Worm (Caenorhabditis elegans): ENCODE measurements around the gene ell-1.

ell-1 gene

DNA sequence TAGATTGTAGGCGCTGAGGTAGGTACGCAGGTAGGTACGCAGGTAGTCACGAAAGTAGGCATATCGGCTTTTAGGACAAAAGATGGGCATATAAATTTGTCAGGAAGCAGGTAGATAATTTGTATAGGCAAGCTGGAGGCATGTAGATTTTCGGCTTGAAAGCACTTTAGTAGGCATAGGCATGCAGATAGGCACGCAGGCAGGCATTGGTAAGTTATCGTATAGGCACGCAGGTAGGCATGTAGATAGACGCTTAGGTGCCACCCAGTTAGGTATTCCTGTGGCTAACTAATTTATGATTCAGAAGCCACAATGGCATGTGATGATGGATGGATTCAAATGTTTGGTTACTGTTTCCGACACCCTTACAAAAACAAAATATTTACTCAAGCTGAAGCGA lies 28.8 kb downstream of the ell-1 start:
- TF ChIP-seq unc-62 (GFP tag; optimal IDR thresholded peaks at IDR 0.05), result no peak

DNA sequence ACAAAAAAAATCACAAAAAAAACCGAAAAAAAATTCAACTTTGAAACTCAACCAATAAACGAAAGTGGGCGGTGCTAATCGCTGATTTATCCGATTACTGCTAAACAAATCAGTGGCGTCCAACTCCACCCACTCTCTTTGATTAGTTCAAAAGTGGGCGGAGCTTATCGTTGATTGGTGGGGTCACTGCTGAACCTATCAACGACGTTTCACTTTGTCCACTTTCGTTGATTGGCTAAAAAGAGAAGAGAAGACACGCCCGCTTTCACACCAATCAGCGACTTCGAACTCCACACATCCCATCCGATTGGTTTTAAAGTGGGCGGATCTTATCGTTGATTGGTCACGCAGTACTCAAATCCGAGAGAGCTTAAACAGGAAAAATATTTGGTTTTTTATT lies 29.7 kb downstream of the ell-1 start:
- no peak for TF ChIP-seq unc-62 (GFP tag; optimal IDR thresholded peaks at IDR 0.05)

DNA sequence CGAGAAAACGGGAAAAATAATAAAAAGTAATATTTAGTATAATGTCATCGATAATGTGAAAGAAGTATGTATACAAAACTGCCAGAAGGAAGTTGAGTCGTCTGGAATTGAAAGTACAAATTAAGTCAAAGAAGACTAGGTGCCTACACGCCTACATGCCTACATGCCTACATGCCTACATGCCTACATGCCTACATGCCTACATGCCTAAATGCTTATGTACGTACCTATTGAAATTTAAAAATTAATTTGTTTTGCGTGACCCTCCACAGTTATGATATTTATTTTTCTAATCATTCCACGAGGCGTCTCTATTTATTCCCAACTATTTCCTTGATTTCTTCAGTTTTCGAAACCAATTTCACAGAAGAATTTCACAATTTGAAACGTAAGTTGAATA lies 35.7 kb downstream of the ell-1 start, which contains the start of the genes str-185 and R08C7.5:
Gene str-185 (minus strand): TSS at position 101 of the 400 bp plus-strand sequence.
Gene R08C7.5 (plus strand): TSS at position 329 of the 400 bp plus-strand sequence.
- TF ChIP-seq unc-62 (GFP tag; optimal IDR thresholded peaks at IDR 0.05), result no peak

DNA sequence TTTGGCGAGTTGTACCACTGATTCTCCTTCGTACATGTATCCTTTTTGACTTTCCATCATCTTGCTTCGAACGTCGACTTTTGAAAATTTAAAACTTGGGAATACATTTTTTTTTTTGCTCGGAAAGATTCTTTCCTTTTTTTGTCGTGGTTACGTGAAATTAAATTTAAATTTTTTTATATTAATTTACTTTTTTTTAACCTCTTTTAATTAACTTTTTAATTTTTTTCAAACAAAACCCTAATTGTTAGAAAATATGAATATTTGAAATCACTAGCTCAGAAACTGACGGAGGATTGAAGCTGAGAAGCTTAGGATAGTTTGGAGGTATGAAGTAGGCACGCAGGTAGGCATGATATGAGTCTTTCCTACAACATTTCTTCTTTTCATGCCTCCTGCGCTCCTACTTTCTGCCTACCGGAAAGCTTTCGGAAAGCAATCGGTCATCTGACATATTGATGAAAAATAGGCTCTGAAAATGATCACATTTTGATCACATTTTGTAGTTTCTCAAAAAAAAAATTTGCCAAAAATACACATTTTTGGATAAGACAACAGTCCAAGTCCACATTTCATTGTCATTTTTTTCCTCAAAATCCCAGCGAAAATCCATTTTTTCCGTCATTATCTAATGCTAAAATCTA lies 40.4 kb downstream of the ell-1 start, which contains the start of the genes R08C7.8 and R08C7.4:
Gene R08C7.8 (minus strand): TSS at position 101 of the 644 bp plus-strand sequence.
Gene R08C7.4 (plus strand): TSS at position 594 of the 644 bp plus-strand sequence.
- TF ChIP-seq unc-62 (GFP tag; optimal IDR thresholded peaks at IDR 0.05), result no peak

DNA sequence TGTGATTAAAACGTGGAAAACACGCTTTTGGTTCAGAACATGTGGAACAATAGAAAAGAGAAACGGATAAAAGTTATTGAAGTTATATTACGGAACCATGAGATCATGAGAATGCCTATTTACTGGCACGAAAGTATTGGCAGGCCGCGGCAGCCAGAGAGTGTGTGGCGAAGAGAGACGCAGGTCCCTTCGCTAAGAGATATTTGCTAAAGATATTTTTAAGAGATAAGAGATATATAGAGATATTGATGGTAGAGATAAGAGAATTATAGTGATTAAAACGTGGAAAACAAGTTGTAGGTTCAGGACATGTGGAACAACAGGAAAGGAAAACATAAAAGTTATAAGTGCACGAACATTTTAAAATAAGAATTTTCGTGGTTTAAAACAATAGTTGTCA lies 43.6 kb downstream of the ell-1 start:
- TF ChIP-seq unc-62 (GFP tag; optimal IDR thresholded peaks at IDR 0.05), result no peak

DNA sequence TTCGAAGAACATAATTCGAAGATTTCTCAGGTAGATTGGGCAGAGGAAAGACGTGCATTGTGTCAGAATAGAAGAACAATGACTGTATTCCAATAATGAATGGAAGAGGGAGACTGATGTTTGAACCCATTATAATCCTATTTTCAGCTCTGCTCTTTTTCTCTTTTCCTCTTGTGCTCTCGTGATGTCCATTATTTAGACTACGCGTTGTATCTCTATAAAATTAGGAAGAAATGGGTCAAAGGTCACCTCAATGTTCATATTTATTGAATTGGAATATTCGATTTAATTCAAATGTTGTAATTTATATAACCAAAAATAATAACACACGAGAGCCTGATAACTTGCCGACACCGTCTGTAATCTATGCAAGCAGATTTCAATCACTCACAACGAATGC lies 45.0 kb downstream of the ell-1 start, which contains the start of gene fbxb-74:
Gene fbxb-74 (minus strand): TSS at position 101 of the 400 bp plus-strand sequence.
- no peak for TF ChIP-seq unc-62 (GFP tag; optimal IDR thresholded peaks at IDR 0.05)

DNA sequence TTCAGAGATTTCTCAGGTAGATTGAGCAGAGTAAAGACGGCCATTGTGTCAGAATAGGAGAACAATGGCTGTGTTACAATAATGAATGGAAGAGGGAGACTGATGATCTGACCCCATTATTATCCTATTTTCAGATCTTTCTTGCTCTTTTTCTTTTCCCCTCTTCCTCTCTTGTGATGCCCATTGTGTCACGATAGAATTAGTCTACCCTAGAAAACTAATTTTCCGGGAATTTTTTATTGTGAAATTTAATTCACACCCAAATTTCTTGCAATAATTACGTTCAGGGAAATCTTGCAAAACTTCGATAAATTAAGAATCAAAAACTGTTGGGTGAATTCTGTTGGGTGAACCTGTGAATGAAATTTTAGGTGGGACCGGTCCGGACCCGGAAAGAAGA lies 46.9 kb downstream of the ell-1 start, which contains the start of gene fbxb-75:
Gene fbxb-75 (minus strand): TSS at position 101 of the 400 bp plus-strand sequence.
- no peak for TF ChIP-seq unc-62 (GFP tag; optimal IDR thresholded peaks at IDR 0.05)

DNA sequence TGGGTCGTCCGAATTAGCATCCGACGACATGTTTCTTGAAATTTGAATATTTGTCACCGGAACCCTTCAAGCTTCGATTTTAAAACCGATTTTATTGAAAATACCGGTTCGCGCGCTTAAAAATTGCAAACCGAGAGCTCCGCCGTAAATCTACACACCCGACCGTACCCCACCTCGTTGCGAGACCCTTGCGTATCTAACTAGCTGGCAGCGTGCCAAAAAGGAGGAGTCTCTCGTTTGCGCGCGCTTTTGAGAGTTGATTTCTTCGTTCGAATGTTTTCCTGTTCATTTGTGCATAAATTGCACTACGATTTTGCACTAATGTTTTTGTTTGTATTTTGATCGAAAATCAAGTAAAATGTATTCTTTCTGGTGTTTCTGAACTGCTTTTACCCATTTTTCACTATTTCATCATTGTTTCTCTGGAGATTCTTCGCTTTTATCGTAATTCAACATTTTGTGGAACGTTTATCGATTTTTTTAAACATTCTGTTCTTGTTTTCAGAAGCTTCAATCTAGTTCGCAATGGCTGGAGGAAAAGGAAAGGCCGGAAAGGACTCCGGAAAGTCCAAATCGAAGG lies 51.6 kb downstream of the ell-1 start, which contains the start of the genes wapl-1 and htz-1:
Gene wapl-1 (minus strand): TSS at position 30 of the 580 bp plus-strand sequence.
Gene htz-1 (plus strand): TSS at position 506 of the 580 bp plus-strand sequence.
- TF ChIP-seq unc-62 (GFP tag; optimal IDR thresholded peaks at IDR 0.05), result no peak

DNA sequence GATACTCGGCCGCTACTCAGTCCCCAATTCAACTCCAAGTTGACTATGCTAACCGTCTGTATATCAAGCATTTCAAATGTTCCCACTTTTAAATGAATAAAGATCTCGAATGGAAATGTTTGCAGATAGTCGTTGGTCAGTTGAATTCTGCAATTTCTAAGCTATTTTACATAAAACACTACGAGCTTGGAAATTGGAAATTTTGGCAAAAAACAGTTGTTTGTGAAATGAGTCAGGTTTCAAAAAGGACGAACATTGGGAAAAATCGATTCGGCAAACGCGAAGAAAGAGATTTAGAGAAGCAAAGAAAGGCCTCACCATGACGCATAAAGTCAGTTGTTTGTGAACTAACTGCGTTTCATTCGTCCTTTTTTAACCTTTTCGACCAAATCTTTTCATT lies 52.7 kb downstream of the ell-1 start:
- TF ChIP-seq unc-62 (GFP tag; optimal IDR thresholded peaks at IDR 0.05), result no peak

DNA sequence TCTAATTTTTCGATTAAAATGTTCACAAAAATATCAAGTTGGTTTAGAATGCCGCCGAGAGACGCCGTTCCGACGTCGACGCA lies 52.9 kb downstream of the ell-1 start, which contains the start of gene chat-1:
Gene chat-1 (plus strand): TSS at position 48 of the 83 bp plus-strand sequence.
- TF ChIP-seq unc-62 (GFP tag; optimal IDR thresholded peaks at IDR 0.05), result no peak

DNA sequence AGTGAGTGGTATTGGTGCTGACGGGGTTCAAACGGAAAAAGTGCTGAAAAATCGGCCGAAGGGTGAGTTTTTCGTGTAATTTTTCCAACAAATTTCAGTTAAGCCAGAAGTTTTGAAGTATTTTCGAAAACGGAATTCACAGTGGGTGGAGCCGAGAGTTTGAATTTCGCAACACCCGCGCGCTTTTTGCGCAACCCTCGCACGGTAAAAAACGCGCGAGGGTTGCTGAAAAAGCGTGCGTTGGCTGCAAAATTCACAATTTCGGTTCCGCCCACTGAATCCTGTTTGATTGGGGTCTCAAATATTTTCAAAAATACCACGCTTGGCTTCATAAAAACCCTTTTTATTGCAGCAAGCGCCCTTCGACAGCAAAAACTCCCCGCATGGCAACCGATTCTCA lies 53.2 kb downstream of the ell-1 start:
- no peak for TF ChIP-seq unc-62 (GFP tag; optimal IDR thresholded peaks at IDR 0.05)

DNA sequence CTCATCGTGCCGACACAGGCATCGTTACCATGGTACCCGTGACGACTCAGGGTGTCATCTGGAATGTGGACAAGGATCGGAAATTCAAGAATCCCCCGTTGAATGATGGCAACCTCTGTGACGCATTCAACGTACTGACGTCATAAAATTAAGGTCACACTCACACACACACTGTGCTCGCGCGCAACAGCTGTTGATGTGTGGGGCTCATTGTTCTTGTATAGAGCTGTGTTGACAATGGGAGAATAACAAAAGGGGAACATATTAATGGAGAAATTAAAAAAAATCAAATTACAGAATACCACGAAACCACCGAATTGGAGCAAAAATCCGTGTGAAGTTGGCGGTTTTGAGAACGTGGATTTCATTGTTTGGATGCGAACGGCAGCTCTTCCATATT lies 54.1 kb downstream of the ell-1 start:
- TF ChIP-seq unc-62 (GFP tag; optimal IDR thresholded peaks at IDR 0.05), result no peak

DNA sequence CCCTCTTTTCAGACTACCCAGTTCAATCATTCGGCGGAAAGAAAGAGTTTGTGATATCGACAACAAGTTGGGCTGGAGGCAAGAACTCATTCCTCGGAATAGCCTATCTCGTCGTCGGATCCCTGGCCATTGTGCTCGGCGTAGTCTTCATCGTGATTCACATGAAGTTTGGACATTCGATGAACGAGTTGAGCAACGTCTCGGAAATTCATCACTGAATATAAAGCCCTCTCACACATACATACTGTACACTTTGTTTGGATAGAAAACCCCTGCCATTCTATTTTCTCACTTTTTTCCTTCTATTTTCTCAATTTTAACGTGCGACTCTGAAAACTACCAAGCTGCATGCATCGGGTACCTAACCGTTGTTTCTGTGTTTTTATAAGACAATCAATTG lies 55.2 kb downstream of the ell-1 start, which contains the start of gene R08C7.12:
Gene R08C7.12 (plus strand): TSS at position 301 of the 400 bp plus-strand sequence.
- no peak for TF ChIP-seq unc-62 (GFP tag; optimal IDR thresholded peaks at IDR 0.05)

DNA sequence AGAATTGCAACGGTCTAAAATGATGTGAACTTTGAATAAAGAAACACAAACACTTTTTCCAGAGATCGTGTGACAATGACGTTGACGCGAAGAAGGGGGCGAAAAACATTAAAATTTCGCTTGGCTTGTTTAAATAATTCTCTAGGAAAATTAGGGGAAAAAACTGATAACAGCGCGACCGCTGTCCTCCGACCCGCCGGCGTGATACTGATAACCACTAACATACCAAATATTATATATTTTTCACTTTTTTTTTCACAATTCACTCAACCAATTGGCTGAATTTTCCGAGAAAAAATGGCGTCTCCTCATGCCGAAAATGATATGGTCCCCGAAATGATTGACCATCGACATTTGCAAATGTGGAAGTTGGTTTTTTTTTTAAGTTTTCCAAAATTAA lies 55.6 kb downstream of the ell-1 start:
- TF ChIP-seq unc-62 (GFP tag; optimal IDR thresholded peaks at IDR 0.05), result no peak

DNA sequence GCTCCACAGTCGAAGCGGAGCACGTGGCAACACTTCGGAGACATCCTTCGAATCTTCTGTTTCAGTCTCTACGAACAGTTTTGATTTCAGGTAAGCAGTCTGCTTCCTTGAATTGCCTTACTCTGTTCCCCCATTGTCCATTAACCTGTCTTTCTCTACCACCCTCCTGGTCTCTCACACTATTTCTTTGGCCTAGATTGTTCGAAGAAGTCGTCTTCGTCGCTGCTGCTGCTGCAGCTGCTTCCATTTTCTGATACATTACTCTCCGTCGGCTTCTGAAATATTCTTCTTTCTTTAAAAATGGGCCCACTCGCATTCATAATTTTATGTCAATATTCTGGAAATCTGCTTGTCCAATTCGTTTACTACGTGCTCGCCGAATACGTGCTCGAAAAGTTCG lies 57.4 kb downstream of the ell-1 start, which contains the start of gene R08C7.1:
Gene R08C7.1 (plus strand): TSS at position 301 of the 400 bp plus-strand sequence.
- TF ChIP-seq unc-62 (GFP tag; optimal IDR thresholded peaks at IDR 0.05), result no peak

DNA sequence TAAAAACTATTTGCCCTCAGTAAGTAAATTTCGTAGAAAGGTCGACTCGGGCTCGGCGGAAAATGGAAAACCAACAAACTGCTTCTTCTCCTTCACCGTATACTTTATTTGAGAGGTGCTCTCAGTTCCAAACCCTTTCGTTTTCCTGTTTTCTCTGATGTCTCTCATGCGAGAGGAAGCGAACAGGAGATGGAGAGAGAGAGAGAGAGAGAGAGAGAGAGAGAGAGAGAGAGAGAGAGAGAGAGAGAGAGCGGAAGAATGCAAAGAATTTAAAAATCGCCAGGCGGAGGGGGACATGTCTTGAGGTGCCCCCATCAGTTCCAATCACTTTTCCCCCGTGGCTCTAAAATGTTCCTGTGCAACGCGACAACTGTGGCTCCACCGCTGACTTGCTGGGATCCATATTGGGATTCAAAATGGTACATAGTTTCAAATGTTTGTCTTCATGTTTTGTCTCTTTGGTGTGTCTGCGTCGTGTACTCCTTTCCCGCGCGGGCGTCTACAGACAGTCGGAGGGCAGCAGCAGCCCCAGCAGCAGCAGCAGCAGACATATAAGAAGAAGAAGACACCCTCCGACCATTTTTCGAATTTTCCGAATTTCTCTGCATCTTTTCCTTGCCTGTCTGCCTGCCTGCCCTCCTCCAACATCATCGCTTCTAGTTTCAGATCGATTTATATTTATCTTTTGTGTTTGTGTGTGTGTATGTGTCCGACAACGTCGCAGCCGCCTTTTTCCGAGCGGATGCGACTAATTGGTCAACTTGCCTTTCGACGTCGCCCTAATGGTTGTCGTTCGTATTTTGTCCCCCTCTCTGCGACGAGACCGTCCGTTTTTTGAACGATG lies 60.3 kb downstream of the ell-1 start, which contains the start of gene R08C7.11:
Gene R08C7.11 (minus strand): TSS at position 608 of the 844 bp plus-strand sequence.
- no peak for TF ChIP-seq unc-62 (GFP tag; optimal IDR thresholded peaks at IDR 0.05)

All from whole organism, dauer.